4 fruit fly cellular contexts compared by ENCODE assay signal in the genomic region with DNA sequence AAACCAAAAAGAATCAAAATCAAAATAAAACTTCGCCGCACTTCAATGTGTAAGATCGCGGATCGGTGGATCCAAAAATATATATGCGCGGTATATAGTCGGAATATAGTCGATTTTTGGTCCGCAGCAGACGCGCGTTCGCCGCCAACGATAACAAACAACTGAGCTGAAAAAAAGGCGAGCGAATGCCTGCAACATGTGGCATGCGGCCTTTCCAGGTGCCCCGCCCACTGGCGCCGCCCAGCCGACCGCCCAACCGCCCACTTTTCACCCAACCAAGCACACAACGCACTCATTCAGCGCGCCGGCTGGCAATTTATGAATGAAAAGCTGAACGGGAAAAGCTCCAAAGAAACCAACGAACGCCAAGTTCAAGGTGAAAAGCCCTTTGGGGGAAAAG.
TF ChIP-seq lines count a peak whose summit lies in the region.

A gene (minus strand): TSS at position 133 of the 400 bp plus-strand sequence.

- TF ChIP-seq CTCF in whole organism, embryonic (GFP tag; optimal IDR thresholded peaks at IDR 0.05; lab: Kevin White, UChicago), result no peak

TF ChIP-seq in whole organism, adult, 20 proteins besides CTCF, POLR2A, EP300 and RAD21:
- no peak for TF ChIP-seq tj (GFP tag; optimal IDR thresholded peaks at IDR 0.05; lab: Kevin White, UChicago)
- TF ChIP-seq bab1 (GFP tag; optimal IDR thresholded peaks at IDR 0.05; lab: Kevin White, UChicago), result no peak
- no peak for TF ChIP-seq CG7045 (GFP tag; optimal IDR thresholded peaks at IDR 0.05; lab: Kevin White, UChicago)
- no peak for TF ChIP-seq pad (GFP tag; optimal IDR thresholded peaks at IDR 0.05; lab: Kevin White, UChicago)
- no peak for TF ChIP-seq Crg-1 (GFP tag; optimal IDR thresholded peaks at IDR 0.05; lab: Kevin White, UChicago)
- TF ChIP-seq cic (GFP tag; optimal IDR thresholded peaks at IDR 0.05; lab: Kevin White, UChicago), result peak; percentile 40
- TF ChIP-seq Clk (GFP tag; optimal IDR thresholded peaks at IDR 0.05; lab: Kevin White, UChicago), result no peak

TF ChIP-seq in whole organism, embryonic, 481 proteins besides CTCF, POLR2A, EP300 and RAD21:
- TF ChIP-seq CG14860 (GFP tag; IDR thresholded peaks at IDR 0.05; lab: Robert Waterston, UW; ENCODE audit: partially characterized antibody) (no peak), CG6175 (GFP tag; IDR thresholded peaks at IDR 0.05; lab: Robert Waterston, UW) (peak; percentile 65; the same call in 2 of the 3 replicates), CG7786 (GFP tag; optimal IDR thresholded peaks at IDR 0.05; lab: Kevin White, UChicago) (no peak), CG3847 (GFP tag; IDR thresholded peaks at IDR 0.05; lab: Robert Waterston, UW) (no peak), sob (GFP tag; IDR thresholded peaks at IDR 0.05; lab: Robert Waterston, UW) (no peak), danr (GFP tag; IDR thresholded peaks at IDR 0.05; lab: Robert Waterston, UW) (0 out of 2 replicates have a peak, but pooled peaks have one; percentile 23), gem (tag; optimal IDR thresholded peaks at IDR 0.05; lab: Kevin White, UChicago) (no peak), kah (GFP tag; optimal IDR thresholded peaks at IDR 0.05; lab: Kevin White, UChicago) (peak; percentile 41), Med (GFP tag; lab: Kevin White, UChicago) (peak; percentile 37), gcm (GFP tag; optimal IDR thresholded peaks at IDR 0.05; lab: Kevin White, UChicago) (no peak), CG16815 (GFP tag; optimal IDR thresholded peaks at IDR 0.05; lab: Kevin White, UChicago) (no peak), TFAM (GFP tag; optimal IDR thresholded peaks at IDR 0.05; lab: Kevin White, UChicago) (no peak), slbo (GFP tag; IDR thresholded peaks at IDR 0.05; lab: Robert Waterston, UW) (no peak), Dp (GFP tag; optimal IDR thresholded peaks at IDR 0.05; lab: Kevin White, UChicago) (peak; percentile 22), ci (GFP tag; IDR thresholded peaks at IDR 0.05; lab: Robert Waterston, UW) (0 out of 3 replicates have a peak, but pooled peaks have one; percentile 35), sr (GFP tag; IDR thresholded peaks at IDR 0.05; lab: Robert Waterston, UW) (0 out of 3 replicates have a peak, but pooled peaks have one; percentile 28), CG3065 (GFP tag; optimal IDR thresholded peaks at IDR 0.05; lab: Kevin White, UChicago) (peak; percentile 5), sima (GFP tag; optimal IDR thresholded peaks at IDR 0.05; lab: Kevin White, UChicago) (no peak), tgo (GFP tag; IDR thresholded peaks at IDR 0.05; lab: Robert Waterston, UW) (no peak)

TF ChIP-seq in whole organism, prepupa, 60 proteins besides CTCF, POLR2A, EP300 and RAD21:
- TF ChIP-seq ss (GFP tag; optimal IDR thresholded peaks at IDR 0.05; lab: Kevin White, UChicago), result no peak
- TF ChIP-seq Blimp-1 (GFP tag; optimal IDR thresholded peaks at IDR 0.05; lab: Kevin White, UChicago), result no peak
- 0 out of 3 replicates have a peak, but pooled peaks have one; percentile 34 for TF ChIP-seq CG6163 (GFP tag; IDR thresholded peaks at IDR 0.05; lab: Robert Waterston, UW)
- TF ChIP-seq salr (GFP tag; optimal IDR thresholded peaks at IDR 0.05; lab: Kevin White, UChicago), result peak in 1 of 2 experiments; percentile 2

TF ChIP-seq in whole organism, pupa, 21 proteins besides CTCF, POLR2A, EP300 and RAD21:
- TF ChIP-seq Ets98B (GFP tag; IDR thresholded peaks at IDR 0.05; lab: Robert Waterston, UW), result no peak
- TF ChIP-seq CG10348 (GFP tag; IDR thresholded peaks at IDR 0.05; lab: Robert Waterston, UW), result no peak
- TF ChIP-seq CG15710 (tag; optimal IDR thresholded peaks at IDR 0.05; lab: Kevin White, UChicago), result no peak
- TF ChIP-seq gl (tag; optimal IDR thresholded peaks at IDR 0.05; lab: Kevin White, UChicago), result no peak
- TF ChIP-seq CG12605 (GFP tag; IDR thresholded peaks at IDR 0.05; lab: Robert Waterston, UW), result peak; percentile 67
- TF ChIP-seq rn (GFP tag; IDR thresholded peaks at IDR 0.05; lab: Robert Waterston, UW), result no peak
- no peak for TF ChIP-seq CG4496 (GFP tag; IDR thresholded peaks at IDR 0.05; lab: Robert Waterston, UW)
- TF ChIP-seq CG32121 (GFP tag; IDR thresholded peaks at IDR 0.05; lab: Robert Waterston, UW), result peak; percentile 17; the same call in 1 of the 2 replicates
- TF ChIP-seq EcR (GFP tag; optimal IDR thresholded peaks at IDR 0.05; lab: Kevin White, UChicago), result no peak
- no peak for TF ChIP-seq CG34367 (tag; optimal IDR thresholded peaks at IDR 0.05; lab: Kevin White, UChicago)
- no peak for TF ChIP-seq D1 (tag; optimal IDR thresholded peaks at IDR 0.05; lab: Kevin White, UChicago)
- TF ChIP-seq CG14655 (GFP tag; optimal IDR thresholded peaks at IDR 0.05; lab: Kevin White, UChicago), result no peak
- TF ChIP-seq CG8159 (tag; optimal IDR thresholded peaks at IDR 0.05; lab: Kevin White, UChicago), result no peak
- no peak for TF ChIP-seq CG17806 (tag; optimal IDR thresholded peaks at IDR 0.05; lab: Kevin White, UChicago)
- no peak for TF ChIP-seq Pif1B (GFP tag; optimal IDR thresholded peaks at IDR 0.05; lab: Kevin White, UChicago)
- no peak for TF ChIP-seq fd96Ca (GFP tag; IDR thresholded peaks at IDR 0.05; lab: Robert Waterston, UW)
